Worm (Caenorhabditis elegans) whole organism, L2 larva: ENCODE results near the gene nas-24.

Experiments used
- ZK546.5 ChIP-seq: sonication (generic microtip); optimal IDR thresholded peaks from 2 replicates; lab custom pipeline; 2017; ENCODE audit warnings: missing biosample characterization, missing genetic modification characterization
- ama-1 ChIP-seq: fragments of 150-350 bp; optimal IDR thresholded peaks from 2 replicates; lab custom pipeline; 2018; ENCODE audit warnings: inconsistent platforms
- blmp-1 ChIP-seq: sonication (generic microtip); optimal IDR thresholded peaks from 2 replicates; lab custom pipeline; 2017; ENCODE audit warnings: missing genetic modification characterization, mild to moderate bottlenecking, missing compliant biosample characterization, antibody characterized with exemption, moderate library complexity; ENCODE audit not compliant: insufficient read depth
- ceh-82 ChIP-seq: fragments of 150-350 bp; optimal IDR thresholded peaks from 2 replicates; lab custom pipeline; 2014; ENCODE audit warnings: missing biosample characterization, missing genetic modification characterization
- dmd-4 ChIP-seq: sonication (generic microtip); optimal IDR thresholded peaks from 2 replicates; lab custom pipeline; 2017; ENCODE audit warnings: missing biosample characterization, missing genetic modification characterization
- elt-1 ChIP-seq: fragments of 150-350 bp; optimal IDR thresholded peaks from 2 replicates; lab custom pipeline; 2014; ENCODE audit warnings: missing biosample characterization, missing genetic modification characterization
- elt-3 ChIP-seq: sonication (generic microtip); optimal IDR thresholded peaks from 2 replicates; lab custom pipeline; 2017; ENCODE audit warnings: missing biosample characterization, missing genetic modification characterization
- lin-11 ChIP-seq: fragments of 150-350 bp; sonication (generic microtip); optimal IDR thresholded peaks from 2 replicates; lab custom pipeline; 2014; ENCODE audit warnings: missing biosample characterization, missing genetic modification characterization, inconsistent platforms, mixed read lengths
- lsy-2 ChIP-seq, 2 experiments: fragments of 150-350 bp in 1 of 2; sonication (generic microtip) in 1 of 2; optimal IDR thresholded peaks; 2 replicates each; lab custom pipeline; 2014 to 2017; ENCODE audit warnings: missing biosample characterization in 2 of 2, missing genetic modification characterization in 2 of 2
- mbf-1 ChIP-seq: sonication (generic microtip); optimal IDR thresholded peaks from 2 replicates; lab custom pipeline; 2017; ENCODE audit warnings: missing biosample characterization, missing genetic modification characterization
- mdl-1 ChIP-seq, 2 experiments: fragments of 150-350 bp in 1 of 2; sonication (generic microtip) in 1 of 2; optimal IDR thresholded peaks; 2 replicates each; lab custom pipeline; 2017; ENCODE audit warnings: missing biosample characterization in 2 of 2, missing genetic modification characterization in 2 of 2
- nhr-6 ChIP-seq: fragments of 150-350 bp; optimal IDR thresholded peaks from 2 replicates; lab custom pipeline; 2014; ENCODE audit warnings: missing biosample characterization, missing genetic modification characterization
- nhr-77 ChIP-seq: fragments of 150-350 bp; optimal IDR thresholded peaks from 2 replicates; lab custom pipeline; 2014; ENCODE audit warnings: missing biosample characterization, missing genetic modification characterization
- unc-62 ChIP-seq: fragments of 150-350 bp; optimal IDR thresholded peaks from 2 replicates; lab custom pipeline; 2014; ENCODE audit warnings: missing biosample characterization, missing genetic modification reagents, missing genetic modification characterization

DNA sequence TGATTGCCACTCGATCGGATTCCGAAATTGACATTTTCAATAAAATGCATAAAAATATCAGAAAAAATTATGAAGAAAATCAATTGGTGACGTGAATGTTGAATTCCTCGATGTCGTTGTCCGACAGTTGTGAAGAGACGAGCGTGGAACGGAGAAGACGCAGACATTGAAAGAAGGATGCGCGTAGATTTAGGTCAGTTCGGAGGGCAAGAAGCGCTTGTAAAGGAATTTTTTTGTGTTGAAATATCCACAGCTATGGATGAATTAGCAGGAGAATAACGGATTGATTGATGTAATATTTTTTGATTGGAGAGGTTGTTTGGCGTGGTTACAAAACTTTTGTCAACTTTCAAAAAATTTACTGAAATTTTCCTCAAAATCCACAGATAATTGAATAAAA is 798 bp upstream of the nas-24 start, which contains the start of gene F20G2.3:
- TF ChIP-seq mdl-1 (tag; optimal IDR thresholded peaks at IDR 0.05; lab: Kevin White, UChicago) (no peak), ZK546.5 (tag; lab: Kevin White, UChicago) (no peak), blmp-1 (no peak), ceh-82 (no peak), nhr-77 (tag; lab: Kevin White, UChicago) (no peak), unc-62 (GFP tag; lab: Kevin White, UChicago) (no peak), nhr-6 (tag; lab: Kevin White, UChicago) (no peak), ama-1 (lab: Kevin White, UChicago) (no peak), lsy-2 (tag; optimal IDR thresholded peaks at IDR 0.05; lab: Kevin White, UChicago) (no peak), mbf-1 (tag; lab: Kevin White, UChicago) (no peak), elt-3 (no peak), dmd-4 (no peak), elt-1 (no peak), lin-11 (tag; lab: Kevin White, UChicago) (no peak)
